Worm (Caenorhabditis elegans) whole organism, L3 larva: ENCODE data around the gene lin-46.

Source experiments
- ceh-82 ChIP-seq: fragments of 150-350 bp; optimal IDR thresholded peaks from 2 replicates; lab custom pipeline; 2014; ENCODE audit warnings: missing biosample characterization, missing genetic modification characterization
- pqm-1 ChIP-seq: fragments of 150-350 bp; optimal IDR thresholded peaks from 2 replicates; lab custom pipeline; 2017; ENCODE audit warnings: missing biosample characterization, missing genetic modification characterization, inconsistent platforms
- snpc-4 ChIP-seq: fragments of 150-350 bp; optimal IDR thresholded peaks from 2 replicates; lab custom pipeline; 2014; ENCODE audit warnings: missing biosample characterization, missing genetic modification characterization
- unc-39 ChIP-seq: sonication (generic microtip); optimal IDR thresholded peaks from 4 replicates; lab custom pipeline; 2017; ENCODE audit warnings: missing biosample characterization, missing genetic modification characterization

DNA sequence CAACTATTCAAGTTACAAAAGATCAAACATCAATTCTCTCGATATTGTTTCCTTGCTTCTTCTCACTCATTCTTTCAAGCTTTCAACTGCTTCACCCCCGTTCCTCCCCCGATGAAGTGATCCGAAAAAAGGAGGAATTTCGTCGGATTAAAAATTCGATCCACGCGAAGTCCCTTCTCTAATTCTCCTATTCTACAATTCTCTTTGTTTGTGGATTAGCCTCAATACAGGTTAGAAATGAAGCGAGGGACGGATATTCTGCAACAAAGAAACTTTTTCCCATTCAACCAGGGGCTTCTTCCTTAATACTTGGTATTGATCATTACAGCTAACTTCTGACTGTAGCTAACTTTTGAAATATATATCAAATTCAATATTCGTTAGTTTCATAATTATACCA, 23.9 kb upstream of the lin-46 start, which contains the start of gene grl-2:
- TF ChIP-seq ceh-82 (tag; lab: Kevin White, UChicago) (no peak), pqm-1 (no peak), snpc-4 (tag; lab: Kevin White, UChicago) (no peak), unc-39 (no peak)
